Worm (Caenorhabditis elegans) whole organism, young adult: ENCODE measurements around the gene col-171.

Experiments used
- B0019.2 ChIP-seq: fragments of 200-800 bp; sonication (Bioruptor generic); conservative IDR thresholded peaks from 2 replicates; pipeline ENCODE4 v1.3.6; 2022; ENCODE audit warnings: missing genetic modification reagents, missing genetic modification characterization, missing compliant biosample characterization
- B0035.1 ChIP-seq: sonication (generic microtip); optimal IDR thresholded peaks from 2 replicates; lab custom pipeline; 2016; ENCODE audit warnings: missing genetic modification characterization, mild to moderate bottlenecking, missing compliant biosample characterization, missing genotype, missing genetic modification reagents
- B0336.3 ChIP-seq: fragments of 200-800 bp; sonication (Bioruptor generic); IDR thresholded peaks from 2 replicates; pipeline ENCODE4 v1.3.6; 2022; ENCODE audit warnings: missing genetic modification characterization, missing compliant biosample characterization
- C17E4.6 ChIP-seq: fragments of 200-800 bp; sonication (Bioruptor generic); IDR thresholded peaks from 2 replicates; pipeline ENCODE4 v1.3.6; 2022; ENCODE audit warnings: missing genetic modification reagents, missing genetic modification characterization, missing compliant biosample characterization
- D2030.7 ChIP-seq: fragments of 200-800 bp; sonication (Bioruptor generic); IDR thresholded peaks from 2 replicates; pipeline ENCODE4 v1.3.6; 2022; ENCODE audit warnings: missing genetic modification reagents, missing genetic modification characterization, missing compliant biosample characterization
- F22D6.2 ChIP-seq: sonication (generic microtip); optimal IDR thresholded peaks from 2 replicates; lab custom pipeline; 2016; ENCODE audit warnings: mild to moderate bottlenecking, missing genetic modification characterization, missing compliant biosample characterization
- F23B12.7 ChIP-seq: sonication (generic microtip); optimal IDR thresholded peaks from 2 replicates; lab custom pipeline; 2017; ENCODE audit warnings: missing genetic modification characterization, mild to moderate bottlenecking, missing compliant biosample characterization, antibody characterized with exemption, moderate library complexity; ENCODE audit not compliant: insufficient read depth
- F52B5.7 ChIP-seq: sonication (generic microtip); optimal IDR thresholded peaks from 2 replicates; lab custom pipeline; 2016; ENCODE audit warnings: mild to moderate bottlenecking, missing genetic modification characterization, missing compliant biosample characterization
- K11D2.4 ChIP-seq: fragments of 200-800 bp; sonication (Bioruptor generic); IDR thresholded peaks from 2 replicates; pipeline ENCODE4 v1.3.6; 2022; ENCODE audit warnings: missing genetic modification reagents, missing genetic modification characterization, missing compliant biosample characterization
- K12H6.12 ChIP-seq: fragments of 200-800 bp; sonication (Bioruptor generic); optimal IDR thresholded peaks from 2 replicates; lab custom pipeline; 2018; ENCODE audit warnings: mild to moderate bottlenecking, missing genetic modification characterization, missing compliant biosample characterization
- T07F8.4 ChIP-seq: sonication (generic microtip); optimal IDR thresholded peaks from 2 replicates; lab custom pipeline; 2016; ENCODE audit warnings: mild to moderate bottlenecking, missing genetic modification characterization, moderate library complexity, missing compliant biosample characterization
- Y53G8AR.9 ChIP-seq: fragments of 200-800 bp; sonication (Bioruptor generic); conservative IDR thresholded peaks from 2 replicates; pipeline ENCODE4 v1.3.6; 2022; ENCODE audit warnings: missing genetic modification reagents, missing genetic modification characterization, missing compliant biosample characterization
- Y79H2A.3 ChIP-seq: fragments of 200-800 bp; sonication (Bioruptor generic); conservative IDR thresholded peaks from 2 replicates; pipeline ENCODE4 v1.3.6; 2022; ENCODE audit warnings: missing genetic modification reagents, missing genetic modification characterization, missing compliant biosample characterization
- Y95B8A.8 ChIP-seq: fragments of 200-800 bp; sonication (Bioruptor generic); IDR thresholded peaks from 2 replicates; pipeline ENCODE4 v1.3.6; 2022; ENCODE audit warnings: missing genetic modification reagents, missing genetic modification characterization, missing compliant biosample characterization
- aptf-3 ChIP-seq: fragments of 200-800 bp; sonication (Bioruptor generic); IDR thresholded peaks from 2 replicates; pipeline ENCODE4 v1.3.6; 2022; ENCODE audit warnings: missing genetic modification characterization, missing compliant biosample characterization
- attf-5 ChIP-seq: fragments of 200-800 bp; sonication (Bioruptor generic); optimal IDR thresholded peaks from 2 replicates; lab custom pipeline; 2018; ENCODE audit warnings: mild to moderate bottlenecking, missing genetic modification characterization, missing compliant biosample characterization
- attf-6 ChIP-seq: fragments of 200-800 bp; sonication (Bioruptor generic); IDR thresholded peaks from 2 replicates; pipeline ENCODE4 v1.3.6; 2022; ENCODE audit warnings: missing genetic modification reagents, missing genetic modification characterization, missing compliant biosample characterization
- cebp-2 ChIP-seq: fragments of 200-800 bp; sonication (Bioruptor generic); IDR thresholded peaks from 2 replicates; pipeline ENCODE4 v1.3.6; 2022; ENCODE audit warnings: missing genetic modification characterization, missing compliant biosample characterization
- dpff-1 ChIP-seq: sonication (generic microtip); optimal IDR thresholded peaks from 2 replicates; lab custom pipeline; 2017; ENCODE audit warnings: mild to moderate bottlenecking, missing genetic modification characterization, missing compliant biosample characterization
- dpl-1 ChIP-seq: fragments of 150-350 bp; optimal IDR thresholded peaks from 2 replicates; lab custom pipeline; 2014; ENCODE audit warnings: missing biosample characterization, missing genetic modification reagents, missing genetic modification characterization
- efl-1 ChIP-seq: fragments of 150-350 bp; optimal IDR thresholded peaks from 2 replicates; lab custom pipeline; 2014; ENCODE audit warnings: missing biosample characterization, missing genetic modification reagents, missing genetic modification characterization
- egl-18 ChIP-seq: fragments of 200-800 bp; sonication (Bioruptor generic); IDR thresholded peaks from 2 replicates; pipeline ENCODE4 v1.3.6; 2022; ENCODE audit warnings: missing genetic modification reagents, missing genetic modification characterization, missing compliant biosample characterization
- ekl-4 ChIP-seq: fragments of 200-800 bp; sonication (Bioruptor generic); IDR thresholded peaks from 2 replicates; pipeline ENCODE4 v1.3.6; 2022; ENCODE audit warnings: missing genetic modification reagents, missing genetic modification characterization, missing compliant biosample characterization
- gei-17 ChIP-seq: fragments of 200-800 bp; sonication (Bioruptor generic); optimal IDR thresholded peaks from 2 replicates; lab custom pipeline; 2018; ENCODE audit warnings: mild to moderate bottlenecking, missing genetic modification characterization, missing compliant biosample characterization
- hlh-26 ChIP-seq: fragments of 200-800 bp; sonication (Bioruptor generic); conservative IDR thresholded peaks from 2 replicates; pipeline ENCODE4 v1.3.6; 2022; ENCODE audit warnings: missing genetic modification reagents, missing genetic modification characterization, missing compliant biosample characterization
- hmg-20 ChIP-seq: fragments of 200-800 bp; sonication (Bioruptor generic); IDR thresholded peaks from 2 replicates; pipeline ENCODE4 v1.3.6; 2022; ENCODE audit warnings: missing genetic modification reagents, missing genetic modification characterization, missing compliant biosample characterization
- let-607 ChIP-seq, 2 experiments: fragments of 200-800 bp in 1 of 2; sonication (Bioruptor generic) in 1 of 2; sonication (generic microtip) in 1 of 2; optimal IDR thresholded peaks; 2 replicates each; lab custom pipeline; 2016 to 2018; ENCODE audit warnings: mild to moderate bottlenecking in 2 of 2, missing compliant biosample characterization in 2 of 2, missing genetic modification characterization in 2 of 2, moderate library complexity in 2 of 2, missing genotype in 1 of 2
- lin-26 ChIP-seq: fragments of 200-800 bp; sonication (Bioruptor generic); IDR thresholded peaks from 2 replicates; pipeline ENCODE4 v1.3.6; 2022; ENCODE audit warnings: missing genetic modification reagents, missing genetic modification characterization, missing compliant biosample characterization
- lin-35 ChIP-seq, 3 experiments: fragments of 150-350 bp in 2 of 3; sonication (generic microtip) in 1 of 3; optimal IDR thresholded peaks; 2 replicates each; lab custom pipeline; 2014 to 2018; ENCODE audit warnings: missing biosample characterization in 3 of 3, missing genetic modification characterization in 3 of 3, missing genetic modification reagents in 3 of 3
- lin-54 ChIP-seq: fragments of 200-800 bp; sonication (Bioruptor generic); optimal IDR thresholded peaks from 2 replicates; lab custom pipeline; 2018; ENCODE audit warnings: mild to moderate bottlenecking, missing genetic modification characterization, missing compliant biosample characterization
- lsy-27 ChIP-seq: sonication (generic microtip); optimal IDR thresholded peaks from 2 replicates; lab custom pipeline; 2017; ENCODE audit warnings: missing genetic modification characterization, mild to moderate bottlenecking, missing compliant biosample characterization, antibody characterized with exemption, missing genotype, borderline replicate concordance; ENCODE audit not compliant: insufficient read depth
- mcd-1 ChIP-seq: fragments of 200-800 bp; sonication (Bioruptor generic); IDR thresholded peaks from 2 replicates; pipeline ENCODE4 v1.3.6; 2022; ENCODE audit warnings: missing genetic modification reagents, missing genetic modification characterization, missing compliant biosample characterization
- nfya-2 ChIP-seq: fragments of 200-800 bp; sonication (Bioruptor generic); IDR thresholded peaks from 2 replicates; pipeline ENCODE4 v1.3.6; 2022; ENCODE audit warnings: missing genetic modification reagents, missing genetic modification characterization, missing compliant biosample characterization
- nhr-179 ChIP-seq: sonication (generic microtip); optimal IDR thresholded peaks from 2 replicates; lab custom pipeline; 2016; ENCODE audit warnings: mild to moderate bottlenecking, missing genetic modification characterization, missing compliant biosample characterization
- nhr-27 ChIP-seq: fragments of 200-800 bp; sonication (Bioruptor generic); optimal IDR thresholded peaks from 2 replicates; lab custom pipeline; 2018; ENCODE audit warnings: mild to moderate bottlenecking, missing genetic modification characterization, moderate library complexity, missing compliant biosample characterization
- rcor-1 ChIP-seq: fragments of 200-800 bp; sonication (Bioruptor generic); IDR thresholded peaks from 2 replicates; pipeline ENCODE4 v1.3.6; 2022; ENCODE audit warnings: missing genetic modification reagents, missing genetic modification characterization, missing compliant biosample characterization
- snpc-1.3 ChIP-seq: sonication (generic microtip); optimal IDR thresholded peaks from 2 replicates; lab custom pipeline; 2017; ENCODE audit warnings: missing genetic modification characterization, mild to moderate bottlenecking, missing compliant biosample characterization, antibody characterized with exemption, moderate library complexity, missing genotype, missing genetic modification reagents; ENCODE audit not compliant: insufficient read depth
- snpc-3.4 ChIP-seq: sonication (generic microtip); optimal IDR thresholded peaks from 2 replicates; lab custom pipeline; 2017; ENCODE audit warnings: missing genetic modification characterization, mild to moderate bottlenecking, missing compliant biosample characterization, antibody characterized with exemption, moderate library complexity, missing genotype, missing genetic modification reagents
- somi-1 ChIP-seq: fragments of 200-800 bp; sonication (Bioruptor generic); optimal IDR thresholded peaks from 2 replicates; lab custom pipeline; 2018; ENCODE audit warnings: mild to moderate bottlenecking, missing genetic modification characterization, missing compliant biosample characterization
- sptf-2 ChIP-seq: fragments of 200-800 bp; sonication (Bioruptor generic); optimal IDR thresholded peaks from 2 replicates; lab custom pipeline; 2018; ENCODE audit warnings: mild to moderate bottlenecking, missing genetic modification characterization, missing compliant biosample characterization
- ztf-18 ChIP-seq: sonication (generic microtip); optimal IDR thresholded peaks from 2 replicates; lab custom pipeline; 2016; ENCODE audit warnings: missing genotype, mild to moderate bottlenecking, missing genetic modification characterization, missing compliant biosample characterization
- ztf-25 ChIP-seq: fragments of 200-800 bp; sonication (Bioruptor generic); IDR thresholded peaks from 2 replicates; pipeline ENCODE4 v1.3.6; 2022; ENCODE audit warnings: missing genetic modification reagents, missing genetic modification characterization, missing compliant biosample characterization
- ztf-26 ChIP-seq: sonication (generic microtip); optimal IDR thresholded peaks from 2 replicates; lab custom pipeline; 2017; ENCODE audit warnings: missing genetic modification characterization, missing compliant biosample characterization

col-171 gene

ce11 chrX:6292143-6292542 lies 42.0 kb upstream of the col-171 start (continued):
- peak; percentile 79 for TF ChIP-seq gei-17 (GFP tag; lab: Kevin White, UChicago)
- TF ChIP-seq nhr-27 (tag; lab: Kevin White, UChicago) = no peak
- peak; percentile 81 for TF ChIP-seq snpc-3.4
- peak; percentile 53; the same call in 1 of the 2 replicates for TF ChIP-seq attf-6 (GFP tag; lab: Robert Waterston, UW)
- peak; percentile 75 for TF ChIP-seq B0336.3 (GFP tag; lab: Robert Waterston, UW)
- TF ChIP-seq cebp-2 (GFP tag; lab: Robert Waterston, UW) = peak; percentile 90
- 0 out of 2 replicates have a peak, but pooled peaks have one; percentile 63 for TF ChIP-seq hlh-26
- TF ChIP-seq K12H6.12 (tag; lab: Kevin White, UChicago) = peak; percentile 61

DNA sequence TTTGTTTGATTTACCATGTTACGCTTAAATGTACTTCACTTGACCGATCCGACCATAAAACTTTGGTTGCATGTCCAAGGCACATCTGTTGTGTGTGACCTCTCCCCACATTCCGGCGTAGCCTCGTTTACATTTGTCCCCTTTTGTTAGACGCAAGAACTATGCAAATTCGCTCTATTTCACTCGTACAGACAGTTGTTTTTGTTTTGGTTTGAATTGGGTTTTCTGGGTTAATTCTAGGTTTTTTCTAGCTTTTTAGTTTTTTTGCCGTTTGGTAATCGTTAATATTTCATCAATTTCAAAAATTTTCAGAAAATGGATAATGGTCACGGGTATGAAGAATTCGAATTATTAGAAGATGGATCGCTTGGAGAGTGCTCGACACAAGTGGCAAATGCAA lies 41.3 kb upstream of the col-171 start, which contains the start of gene mom-1:
TSS of gene mom-1 (plus strand) at position 301 of the 400 bp plus-strand sequence.
- no peak for TF ChIP-seq D2030.7
- no peak for TF ChIP-seq B0035.1 (tag; lab: Kevin White, UChicago)
- no peak for TF ChIP-seq attf-5 (GFP tag; lab: Kevin White, UChicago)
- TF ChIP-seq nhr-179 (tag; lab: Kevin White, UChicago) = no peak
- TF ChIP-seq K11D2.4 = no peak
- TF ChIP-seq F23B12.7 (tag; lab: Kevin White, UChicago) = no peak
- TF ChIP-seq nhr-27 (tag; lab: Kevin White, UChicago) = no peak

DNA sequence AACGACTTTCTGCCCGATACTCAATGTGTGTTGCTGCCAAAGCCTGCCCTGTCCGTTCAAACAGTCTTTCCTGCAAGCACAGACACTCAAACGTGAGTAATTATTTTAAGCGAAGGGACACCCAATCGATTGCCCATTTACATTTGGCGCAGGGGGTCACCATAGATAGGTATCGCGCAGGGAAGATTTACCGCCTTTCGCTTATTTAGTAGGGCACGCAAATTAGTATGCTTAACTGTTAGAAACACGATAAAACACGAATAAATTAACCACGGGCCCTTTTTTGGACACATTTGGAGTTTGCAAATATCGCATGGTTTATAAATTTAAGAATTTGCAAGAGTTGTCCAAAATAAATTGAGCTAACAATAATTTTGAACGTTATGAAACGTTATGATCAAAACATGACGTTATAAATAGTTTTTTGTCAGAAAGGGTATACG lies 37.7 kb upstream of the col-171 start:
- TF ChIP-seq efl-1 (GFP tag; lab: Kevin White, UChicago) (no peak), sptf-2 (GFP tag; lab: Kevin White, UChicago) (no peak), somi-1 (peak; percentile 99), gei-17 (GFP tag; lab: Kevin White, UChicago) (peak; percentile 99), Y95B8A.8 (GFP tag; lab: Robert Waterston, UW) (0 out of 2 replicates have a peak, but pooled peaks have one; percentile 48), B0336.3 (GFP tag; lab: Robert Waterston, UW) (peak; percentile 100), lsy-27 (tag; lab: Kevin White, UChicago) (no peak), lin-35 (GFP tag; optimal IDR thresholded peaks at IDR 0.05; lab: Kevin White, UChicago) (peak in 2 of 3 experiments; percentile 94 to 98), C17E4.6 (GFP tag; lab: Robert Waterston, UW) (peak; percentile 94), snpc-1.3 (tag; lab: Kevin White, UChicago) (no peak), ekl-4 (GFP tag; lab: Robert Waterston, UW) (peak; percentile 97), B0019.2 (GFP tag; lab: Robert Waterston, UW) (no peak), D2030.7 (0 out of 2 replicates have a peak, but pooled peaks have one; percentile 34), let-607 (tag; optimal IDR thresholded peaks at IDR 0.05; lab: Kevin White, UChicago) (peak; percentile 80 to 95), aptf-3 (GFP tag; lab: Robert Waterston, UW) (no peak), Y53G8AR.9 (GFP tag; lab: Robert Waterston, UW) (peak; percentile 99), hmg-20 (GFP tag; lab: Robert Waterston, UW) (peak; percentile 98), attf-6 (GFP tag; lab: Robert Waterston, UW) (0 out of 2 replicates have a peak, but pooled peaks have one; percentile 54), dpl-1 (GFP tag; lab: Kevin White, UChicago) (peak; percentile 19), lin-54 (GFP tag; lab: Kevin White, UChicago) (peak; percentile 93), dpff-1 (peak; percentile 99), F22D6.2 (peak; percentile 97), egl-18 (GFP tag; lab: Robert Waterston, UW) (peak; percentile 96), B0035.1 (tag; lab: Kevin White, UChicago) (peak; percentile 97), lin-26 (GFP tag; lab: Robert Waterston, UW) (peak; percentile 91), mcd-1 (GFP tag; lab: Robert Waterston, UW) (peak; percentile 90), T07F8.4 (tag; lab: Kevin White, UChicago) (peak; percentile 96), nfya-2 (GFP tag; lab: Robert Waterston, UW) (0 out of 2 replicates have a peak, but pooled peaks have one; percentile 72), ztf-25 (0 out of 2 replicates have a peak, but pooled peaks have one; percentile 58), F52B5.7 (tag; lab: Kevin White, UChicago) (peak; percentile 96), ztf-18 (peak; percentile 78), Y79H2A.3 (GFP tag; lab: Robert Waterston, UW) (no peak), ztf-26 (tag; lab: Kevin White, UChicago) (peak; percentile 100), rcor-1 (GFP tag; lab: Robert Waterston, UW) (peak; percentile 98)
